Fruit fly (Drosophila melanogaster): ENCODE results near the gene CG7099.

DNA sequence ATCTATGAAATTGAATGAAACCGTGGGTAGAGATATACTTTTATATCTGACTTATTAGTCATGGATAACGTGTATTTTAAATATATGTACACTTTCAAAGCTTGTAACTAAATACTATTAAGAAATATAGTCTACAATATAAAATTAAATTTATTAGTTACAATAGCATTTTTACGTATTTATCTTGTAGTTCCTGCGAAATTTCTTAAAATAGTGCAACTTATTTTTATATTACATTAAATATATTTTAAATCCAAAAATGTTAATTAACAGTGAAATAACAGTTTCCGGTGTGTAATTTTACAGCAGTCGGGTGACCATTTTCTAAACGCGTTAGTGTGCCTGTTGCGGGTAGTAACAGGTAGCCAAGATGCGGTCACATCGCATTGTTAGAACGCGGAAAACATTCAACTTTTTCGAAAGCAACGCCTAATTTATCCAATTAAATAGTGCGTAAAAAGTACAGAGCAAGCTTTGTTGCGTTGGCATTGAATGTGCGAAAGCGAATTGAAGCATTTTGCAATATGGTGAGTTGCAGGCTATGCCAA lies 11.3 kb downstream of the CG7099 start, which contains the start of the genes CG10859 and CG7110:
- TF ChIP-seq Clk (GFP tag; optimal IDR thresholded peaks at IDR 0.05) (no peak), Mnt (GFP tag; optimal IDR thresholded peaks at IDR 0.05) (peak; percentile 41), ovo (GFP tag; optimal IDR thresholded peaks at IDR 0.05) (peak; percentile 11), Hr96 (GFP tag; optimal IDR thresholded peaks at IDR 0.05) (no peak), CG14711 (tag; optimal IDR thresholded peaks at IDR 0.05) (peak; percentile 46), toe (GFP tag; optimal IDR thresholded peaks at IDR 0.05) (no peak), cnc (optimal IDR thresholded peaks at IDR 0.05) (no peak), CG1620 (GFP tag; optimal IDR thresholded peaks at IDR 0.05) (peak; percentile 18)

Data from whole organism, adult.